Worm (Caenorhabditis elegans) whole organism, late embryonic: ENCODE results near the gene lgc-48.

Experiments
- C08G9.2 ChIP-seq: sonication (generic microtip); optimal IDR thresholded peaks from 2 replicates; lab custom pipeline; 2016; ENCODE audit warnings: mild to moderate bottlenecking, missing genetic modification characterization, moderate library complexity, missing compliant biosample characterization
- K02D7.2 ChIP-seq: sonication (generic microtip); optimal IDR thresholded peaks from 2 replicates; lab custom pipeline; 2017; ENCODE audit warnings: mild to moderate bottlenecking, missing genetic modification characterization, missing compliant biosample characterization
- K09A11.1 ChIP-seq: sonication (generic microtip); optimal IDR thresholded peaks from 2 replicates; lab custom pipeline; 2017; ENCODE audit warnings: antibody characterized with exemption, mild to moderate bottlenecking, missing genetic modification characterization, missing compliant biosample characterization; ENCODE audit not compliant: insufficient read depth
- ahr-1 ChIP-seq: sonication (generic microtip); optimal IDR thresholded peaks from 2 replicates; lab custom pipeline; 2016; ENCODE audit warnings: missing genetic modification characterization, missing compliant biosample characterization
- ama-1 ChIP-seq: fragments of 150-350 bp; optimal IDR thresholded peaks from 2 replicates; lab custom pipeline; 2014
- ceh-14 ChIP-seq: sonication (generic microtip); optimal IDR thresholded peaks from 2 replicates; lab custom pipeline; 2016; ENCODE audit warnings: missing genotype, missing genetic modification characterization, missing compliant biosample characterization
- ceh-18 ChIP-seq: sonication (generic microtip); optimal IDR thresholded peaks from 2 replicates; lab custom pipeline; 2016; ENCODE audit warnings: missing genetic modification characterization, missing compliant biosample characterization
- ceh-19 ChIP-seq: fragments of 200-800 bp; sonication (Bioruptor generic); optimal IDR thresholded peaks from 2 replicates; lab custom pipeline; 2018; ENCODE audit warnings: mild to moderate bottlenecking, missing genetic modification characterization, missing compliant biosample characterization
- ceh-2 ChIP-seq: sonication (generic microtip); optimal IDR thresholded peaks from 2 replicates; lab custom pipeline; 2016; ENCODE audit warnings: missing genotype, missing genetic modification characterization, missing compliant biosample characterization
- ceh-24 ChIP-seq: sonication (generic microtip); optimal IDR thresholded peaks from 2 replicates; lab custom pipeline; 2016; ENCODE audit warnings: mild to moderate bottlenecking, missing genetic modification characterization, missing compliant biosample characterization
- ceh-30 ChIP-seq: fragments of 150-350 bp; optimal IDR thresholded peaks from 2 replicates; lab custom pipeline; 2014; ENCODE audit warnings: missing biosample characterization, missing genetic modification characterization
- ceh-31 ChIP-seq: sonication (generic microtip); optimal IDR thresholded peaks from 2 replicates; lab custom pipeline; 2016; ENCODE audit warnings: missing genetic modification characterization, missing compliant biosample characterization
- ceh-34 ChIP-seq: sonication (generic microtip); optimal IDR thresholded peaks from 2 replicates; lab custom pipeline; 2016; ENCODE audit warnings: mild to moderate bottlenecking, missing genetic modification characterization, missing compliant biosample characterization
- dve-1 ChIP-seq: sonication (generic microtip); optimal IDR thresholded peaks from 2 replicates; lab custom pipeline; 2017; ENCODE audit warnings: antibody characterized with exemption, mild to moderate bottlenecking, missing genetic modification characterization, missing compliant biosample characterization
- elt-2 ChIP-seq: sonication (generic microtip); optimal IDR thresholded peaks from 2 replicates; lab custom pipeline; 2016; ENCODE audit warnings: missing genetic modification reagents, missing genetic modification characterization, missing compliant biosample characterization
- fax-1 ChIP-seq: sonication (generic microtip); optimal IDR thresholded peaks from 2 replicates; lab custom pipeline; 2016; ENCODE audit warnings: missing genotype, missing genetic modification characterization, missing compliant biosample characterization
- fkh-10 ChIP-seq: fragments of 150-350 bp; optimal IDR thresholded peaks from 2 replicates; lab custom pipeline; 2014; ENCODE audit warnings: missing biosample characterization, missing genetic modification reagents, missing genetic modification characterization
- fkh-6 ChIP-seq: sonication (generic microtip); optimal IDR thresholded peaks from 2 replicates; lab custom pipeline; 2016; ENCODE audit warnings: missing genetic modification characterization, missing compliant biosample characterization
- hlh-30 ChIP-seq: sonication (generic microtip); optimal IDR thresholded peaks from 2 replicates; lab custom pipeline; 2017; ENCODE audit warnings: antibody characterized with exemption, missing genetic modification characterization, missing compliant biosample characterization; ENCODE audit not compliant: insufficient read depth
- lin-11 ChIP-seq: fragments of 200-800 bp; sonication (Bioruptor generic); optimal IDR thresholded peaks from 2 replicates; lab custom pipeline; 2018; ENCODE audit warnings: mild to moderate bottlenecking, missing genetic modification characterization, missing compliant biosample characterization
- nfya-1 ChIP-seq: sonication (generic microtip); optimal IDR thresholded peaks from 2 replicates; lab custom pipeline; 2017; ENCODE audit warnings: missing genetic modification characterization, mild to moderate bottlenecking, missing compliant biosample characterization, antibody characterized with exemption, moderate library complexity
- pqm-1 ChIP-seq: sonication (generic microtip); optimal IDR thresholded peaks from 2 replicates; lab custom pipeline; 2016; ENCODE audit warnings: missing genetic modification characterization, missing compliant biosample characterization
- pros-1 ChIP-seq: fragments of 150-350 bp; optimal IDR thresholded peaks from 2 replicates; lab custom pipeline; 2014; ENCODE audit warnings: missing biosample characterization, missing genetic modification reagents, missing genetic modification characterization
- sox-2 ChIP-seq: fragments of 200-800 bp; sonication (Bioruptor generic); IDR thresholded peaks from 2 replicates; pipeline ENCODE4 v1.3.6; 2022; ENCODE audit warnings: missing genetic modification reagents, missing genetic modification characterization, missing compliant biosample characterization
- tbx-7 ChIP-seq: sonication (generic microtip); optimal IDR thresholded peaks from 2 replicates; lab custom pipeline; 2016; ENCODE audit warnings: missing genotype, missing genetic modification characterization, missing compliant biosample characterization
- ttx-3 ChIP-seq: sonication (generic microtip); optimal IDR thresholded peaks from 2 replicates; lab custom pipeline; 2016; ENCODE audit warnings: missing genetic modification reagents, missing genetic modification characterization, missing compliant biosample characterization
- unc-42 ChIP-seq: sonication (generic microtip); optimal IDR thresholded peaks from 2 replicates; lab custom pipeline; 2016; ENCODE audit warnings: missing genotype, missing genetic modification characterization, missing compliant biosample characterization
- unc-55 ChIP-seq: sonication (generic microtip); optimal IDR thresholded peaks from 2 replicates; lab custom pipeline; 2017; ENCODE audit warnings: missing biosample characterization, missing genetic modification reagents, missing genetic modification characterization
- unc-86 ChIP-seq: sonication (generic microtip); optimal IDR thresholded peaks from 2 replicates; lab custom pipeline; 2016; ENCODE audit warnings: missing genetic modification characterization, missing compliant biosample characterization
- zip-5 ChIP-seq: sonication (generic microtip); optimal IDR thresholded peaks from 2 replicates; lab custom pipeline; 2016; ENCODE audit warnings: missing genetic modification characterization, missing compliant biosample characterization

lgc-48 gene

ce11 chrV:13373643-13374042, 33.6 kb downstream of the lgc-48 start:
- no peak for TF ChIP-seq C08G9.2
- peak; percentile 48 for TF ChIP-seq elt-2 (tag; lab: Kevin White, UChicago)
- peak; percentile 26 for TF ChIP-seq pqm-1 (tag; lab: Kevin White, UChicago)

- TF ChIP-seq nfya-1 (no peak), fkh-6 (tag; lab: Kevin White, UChicago) (no peak), fkh-10 (no peak), unc-55 (GFP tag; lab: Kevin White, UChicago) (peak; percentile 8), ceh-31 (tag; lab: Kevin White, UChicago) (peak; percentile 28), ceh-14 (no peak)
Measured at ce11 chrV:13374532-13374931, 34.5 kb downstream of the lgc-48 start.

ce11 chrV:13375861-13376260, 35.8 kb downstream of the lgc-48 start:
- TF ChIP-seq unc-42 (tag; lab: Kevin White, UChicago) (no peak), zip-5 (tag; lab: Kevin White, UChicago) (no peak), ceh-30 (tag; lab: Kevin White, UChicago) (no peak), pqm-1 (tag; lab: Kevin White, UChicago) (no peak), K09A11.1 (tag; lab: Kevin White, UChicago) (no peak), fkh-10 (no peak), ceh-31 (tag; lab: Kevin White, UChicago) (no peak), K02D7.2 (tag; lab: Kevin White, UChicago) (no peak), pros-1 (tag; lab: Kevin White, UChicago) (no peak), ceh-24 (tag; lab: Kevin White, UChicago) (no peak), unc-86 (tag; lab: Kevin White, UChicago) (no peak)

ce11 chrV:13377130-13377529, 37.1 kb downstream of the lgc-48 start:
- TF ChIP-seq elt-2 (tag; lab: Kevin White, UChicago) (peak; percentile 81), tbx-7 (no peak)

ce11 chrV:13380178-13380577, 40.1 kb downstream of the lgc-48 start, which contains the start of gene ifbp-1:
Gene ifbp-1 (minus strand): TSS chrV:13380262.
- TF ChIP-seq lin-11 (tag; lab: Kevin White, UChicago) (no peak), unc-42 (tag; lab: Kevin White, UChicago) (no peak), ceh-19 (GFP tag; lab: Kevin White, UChicago) (no peak), ttx-3 (tag; lab: Kevin White, UChicago) (no peak), sox-2 (GFP tag; lab: Robert Waterston, UW) (no peak), ceh-18 (tag; lab: Kevin White, UChicago) (no peak), ceh-24 (tag; lab: Kevin White, UChicago) (no peak), ahr-1 (no peak), ceh-2 (tag; lab: Kevin White, UChicago) (no peak)

- TF ChIP-seq elt-2 (tag; lab: Kevin White, UChicago) (peak; percentile 72), hlh-30 (no peak)
Measured at ce11 chrV:13380980-13381379, 40.9 kb downstream of the lgc-48 start, which contains the start of gene cpz-2. Gene cpz-2 (plus strand): TSS chrV:13381189.

- TF ChIP-seq dve-1 (no peak), ama-1 (lab: Kevin White, UChicago) (no peak), ceh-34 (tag; lab: Kevin White, UChicago) (no peak), fkh-10 (no peak), fax-1 (tag; lab: Kevin White, UChicago) (no peak), pqm-1 (tag; lab: Kevin White, UChicago) (no peak)
- TF ChIP-seq, all 69 proteins: peak for 0
Measured at ce11 chrV:13385798-13386197, 45.8 kb downstream of the lgc-48 start, which contains the start of gene gcy-34. Gene gcy-34 (minus strand): TSS chrV:13385898.
